Fruit fly (Drosophila melanogaster) whole organism, embryonic: Measurements from ENCODE around the gene Drgx.
A peak's percentile ranks its signal among the peaks of the same experiment; 100 is the strongest.

Experiments used
- Atf-2 ChIP-seq: fragments of 200-800 bp; sonication (Bioruptor generic); optimal IDR thresholded peaks from 2 replicates; lab custom pipeline; 2016; ENCODE audit warnings: missing biosample characterization, missing genetic modification characterization
- BEAF-32 ChIP-seq: fragments of 200-800 bp; sonication (Bioruptor generic); optimal IDR thresholded peaks from 3 replicates; lab custom pipeline; 2017; ENCODE audit warnings: missing biosample characterization, missing genetic modification characterization, mild to moderate bottlenecking, moderate library complexity, missing genetic modification reagents
- Bgb ChIP-seq: fragments of 200-800 bp; sonication (Bioruptor generic); IDR thresholded peaks from 2 replicates; pipeline ENCODE4 v1.3.6; 2022; ENCODE audit warnings: missing biosample characterization, missing genetic modification characterization; ENCODE audit not compliant: partially characterized antibody
- CG10209 ChIP-seq: fragments of 200-800 bp; sonication (Bioruptor generic); optimal IDR thresholded peaks from 3 replicates; lab custom pipeline; 2017; ENCODE audit warnings: missing biosample characterization, mild to moderate bottlenecking, missing genetic modification characterization, missing genetic modification reagents
- CG10274 ChIP-seq: fragments of 200-800 bp; sonication (Bioruptor generic); optimal IDR thresholded peaks from 3 replicates; lab custom pipeline; 2017; ENCODE audit warnings: missing biosample characterization, mild to moderate bottlenecking, missing genetic modification characterization
- CG11696 ChIP-seq: fragments of 200-800 bp; sonication (Bioruptor generic); IDR thresholded peaks from 2 replicates; pipeline ENCODE4 v1.3.6; 2022; ENCODE audit warnings: missing biosample characterization, missing genetic modification characterization
- CG11723 ChIP-seq: fragments of 200-800 bp; sonication (Bioruptor generic); optimal IDR thresholded peaks from 2 replicates; lab custom pipeline; 2017; ENCODE audit warnings: missing biosample characterization, mild to moderate bottlenecking, missing genetic modification characterization
- CG12104 ChIP-seq: fragments of 200-800 bp; sonication (Bioruptor generic); optimal IDR thresholded peaks from 3 replicates; lab custom pipeline; 2016; ENCODE audit warnings: missing biosample characterization, missing genetic modification characterization
- CG16815 ChIP-seq: fragments of 200-800 bp; sonication (Bioruptor generic); optimal IDR thresholded peaks from 3 replicates; lab custom pipeline; 2017; ENCODE audit warnings: missing biosample characterization, mild to moderate bottlenecking, missing genetic modification characterization
- CG1792 ChIP-seq: fragments of 200-800 bp; sonication (Bioruptor generic); optimal IDR thresholded peaks from 2 replicates; lab custom pipeline; 2016; ENCODE audit warnings: missing biosample characterization, missing genetic modification characterization
- CG18262 ChIP-seq: fragments of 200-800 bp; optimal IDR thresholded peaks from 3 replicates; lab custom pipeline; 2019; ENCODE audit warnings: missing biosample characterization, mild to moderate bottlenecking, missing genetic modification characterization, moderate library complexity
- CG2678 ChIP-seq: fragments of 200-800 bp; sonication (Bioruptor generic); optimal IDR thresholded peaks from 3 replicates; lab custom pipeline; 2019; ENCODE audit warnings: missing biosample characterization, mild to moderate bottlenecking, missing genetic modification characterization, moderate library complexity
- CG32767 ChIP-seq: fragments of 200-800 bp; sonication (Bioruptor generic); IDR thresholded peaks from 2 replicates; pipeline ENCODE4 v1.3.6; 2022; ENCODE audit warnings: missing biosample characterization, missing genetic modification characterization
- CG33557 ChIP-seq: fragments of 200-800 bp; sonication (Bioruptor generic); optimal IDR thresholded peaks from 2 replicates; lab custom pipeline; 2019; ENCODE audit warnings: missing biosample characterization, mild to moderate bottlenecking, missing genetic modification characterization, moderate library complexity
- CG4424 ChIP-seq: fragments of 200-800 bp; sonication (Bioruptor generic); optimal IDR thresholded peaks from 3 replicates; lab custom pipeline; 2016; ENCODE audit warnings: missing biosample characterization, missing genetic modification characterization
- CG4617 ChIP-seq: fragments of 200-800 bp; sonication (Bioruptor generic); optimal IDR thresholded peaks from 3 replicates; lab custom pipeline; 2016; ENCODE audit warnings: missing biosample characterization, missing genetic modification characterization, borderline replicate concordance
- CG6765 ChIP-seq: fragments of 200-800 bp; sonication (Bioruptor generic); optimal IDR thresholded peaks from 3 replicates; lab custom pipeline; 2017; ENCODE audit warnings: missing biosample characterization, mild to moderate bottlenecking, missing genetic modification characterization
- Camta ChIP-seq: fragments of 200-800 bp; sonication (Bioruptor generic); optimal IDR thresholded peaks from 2 replicates; lab custom pipeline; 2016; ENCODE audit warnings: missing biosample characterization, missing genetic modification characterization
- CrebB ChIP-seq: fragments of 200-800 bp; sonication (Bioruptor generic); optimal IDR thresholded peaks from 3 replicates; lab custom pipeline; 2018; ENCODE audit warnings: missing biosample characterization, mild to moderate bottlenecking, missing genetic modification characterization
- Eip74EF ChIP-seq, 2 experiments: fragments of 200-800 bp in 1 of 2; fragments of >200 bp in 1 of 2; sonication (Bioruptor generic) in 1 of 2; optimal IDR thresholded peaks; 2 replicates each; lab custom pipeline; 2017 to 2019; ENCODE audit warnings: missing biosample characterization in 2 of 2, missing genetic modification characterization in 2 of 2, mild to moderate bottlenecking in 1 of 2, moderate library complexity in 1 of 2
- Ets97D ChIP-seq: fragments of 200-800 bp; sonication (Bioruptor generic); optimal IDR thresholded peaks from 3 replicates; lab custom pipeline; 2016; ENCODE audit warnings: missing biosample characterization, missing genetic modification characterization
- Hey ChIP-seq: fragments of 200-800 bp; sonication (Bioruptor generic); optimal IDR thresholded peaks from 3 replicates; lab custom pipeline; 2018; ENCODE audit warnings: missing biosample characterization, mild to moderate bottlenecking, missing genetic modification characterization
- Hr51 ChIP-seq, 2 experiments: fragments of 200-800 bp; sonication (Bioruptor generic); optimal IDR thresholded peaks; 2 replicates in 1 of 2; 3 replicates in 1 of 2; lab custom pipeline; 2016 to 2018; ENCODE audit warnings: missing biosample characterization in 2 of 2, missing genetic modification characterization in 2 of 2, mild to moderate bottlenecking in 1 of 2, moderate library complexity in 1 of 2
- Max ChIP-seq: fragments of 200-800 bp; sonication (Bioruptor generic); optimal IDR thresholded peaks from 2 replicates; lab custom pipeline; 2016; ENCODE audit warnings: missing biosample characterization, mild to moderate bottlenecking, missing genetic modification characterization
- Meics ChIP-seq: fragments of 200-800 bp; sonication (Bioruptor generic); optimal IDR thresholded peaks from 2 replicates; lab custom pipeline; 2017; ENCODE audit warnings: missing biosample characterization, mild to moderate bottlenecking, missing genetic modification characterization
- NC2α ChIP-seq: fragments of 200-800 bp; sonication (Bioruptor generic); optimal IDR thresholded peaks from 2 replicates; lab custom pipeline; 2016; ENCODE audit warnings: missing biosample characterization, missing genetic modification characterization
- NC2β ChIP-seq: fragments of 200-800 bp; sonication (Bioruptor generic); optimal IDR thresholded peaks from 2 replicates; lab custom pipeline; 2016; ENCODE audit warnings: missing biosample characterization, missing genetic modification characterization
- NfI ChIP-seq: fragments of 200-800 bp; sonication (Bioruptor generic); optimal IDR thresholded peaks from 3 replicates; lab custom pipeline; 2018; ENCODE audit warnings: missing biosample characterization, mild to moderate bottlenecking, missing genetic modification characterization, moderate library complexity
- Poxn ChIP-seq: fragments of 200-800 bp; sonication (Bioruptor generic); IDR thresholded peaks from 2 replicates; pipeline ENCODE4 v1.3.6; 2022; ENCODE audit warnings: missing biosample characterization, missing genetic modification characterization
- Tbp ChIP-seq: fragments of >200 bp; optimal IDR thresholded peaks from 2 replicates; lab custom pipeline; 2018; ENCODE audit warnings: missing biosample characterization, missing genetic modification characterization
- ap ChIP-seq: fragments of 200-800 bp; sonication (Bioruptor generic); IDR thresholded peaks from 2 replicates; pipeline ENCODE4 v1.3.6; 2022; ENCODE audit warnings: missing biosample characterization, missing genetic modification characterization
- br ChIP-seq: fragments of >200 bp; optimal IDR thresholded peaks from 2 replicates; lab custom pipeline; 2017
- cato ChIP-seq: fragments of 200-800 bp; sonication (Bioruptor generic); optimal IDR thresholded peaks from 2 replicates; lab custom pipeline; 2016; ENCODE audit warnings: missing biosample characterization, missing genetic modification characterization, borderline replicate concordance
- chinmo ChIP-seq: fragments of 200-800 bp; sonication (Bioruptor generic); IDR thresholded peaks from 4 replicates; pipeline ENCODE4 v1.3.6; 2022; ENCODE audit warnings: missing biosample characterization, missing genetic modification characterization; ENCODE audit not compliant: partially characterized antibody
- chm ChIP-seq: fragments of 200-800 bp; sonication (Bioruptor generic); IDR thresholded peaks from 2 replicates; pipeline ENCODE4 v1.3.6; 2022; ENCODE audit warnings: missing biosample characterization, missing genetic modification characterization
- crp ChIP-seq, 2 experiments: fragments of 200-800 bp; sonication (Bioruptor generic); optimal IDR thresholded peaks; 2 replicates in 1 of 2; 3 replicates in 1 of 2; lab custom pipeline; 2017; ENCODE audit warnings: missing biosample characterization in 2 of 2, missing genetic modification characterization in 2 of 2, mild to moderate bottlenecking in 1 of 2, moderate library complexity in 1 of 2
- eve ChIP-seq, 2 experiments: fragments of >200 bp; optimal IDR thresholded peaks; 2 replicates each; lab custom pipeline; 2017; ENCODE audit warnings: missing biosample characterization in 2 of 2, missing genetic modification characterization in 2 of 2
- fd102C ChIP-seq: fragments of 200-800 bp; sonication (Bioruptor generic); optimal IDR thresholded peaks from 2 replicates; lab custom pipeline; 2018; ENCODE audit warnings: missing biosample characterization, mild to moderate bottlenecking, missing genetic modification characterization, moderate library complexity
- gcm2 ChIP-seq: fragments of 200-800 bp; sonication (Bioruptor generic); optimal IDR thresholded peaks from 2 replicates; lab custom pipeline; 2016; ENCODE audit warnings: missing biosample characterization, missing genetic modification characterization
- gem ChIP-seq: fragments of 200-800 bp; sonication (Bioruptor generic); optimal IDR thresholded peaks from 2 replicates; lab custom pipeline; 2019; ENCODE audit warnings: missing biosample characterization, mild to moderate bottlenecking, missing genetic modification characterization, moderate library complexity
- gt ChIP-seq: fragments of 200-800 bp; sonication (Bioruptor generic); IDR thresholded peaks from 2 replicates; pipeline ENCODE4 v1.3.6; 2022; ENCODE audit warnings: missing biosample characterization, missing genetic modification characterization
- hbn ChIP-seq: fragments of 200-800 bp; sonication (Bioruptor generic); IDR thresholded peaks from 2 replicates; pipeline ENCODE4 v1.3.6; 2022; ENCODE audit warnings: missing biosample characterization, missing genetic modification characterization; ENCODE audit not compliant: partially characterized antibody
- odd ChIP-seq: fragments of 200-800 bp; sonication (Bioruptor generic); optimal IDR thresholded peaks from 2 replicates; lab custom pipeline; 2017; ENCODE audit warnings: missing biosample characterization, mild to moderate bottlenecking, missing genetic modification characterization
- pnt ChIP-seq: fragments of 200-800 bp; sonication (Bioruptor generic); optimal IDR thresholded peaks from 3 replicates; lab custom pipeline; 2016; ENCODE audit warnings: missing biosample characterization, missing genetic modification characterization
- sc ChIP-seq, 3 experiments: fragments of >200 bp in 2 of 3; fragments of 200-800 bp in 1 of 3; sonication (Bioruptor generic) in 1 of 3; optimal IDR thresholded peaks; 2 replicates in 2 of 3; 3 replicates in 1 of 3; lab custom pipeline; 2017; ENCODE audit warnings: mild to moderate bottlenecking in 1 of 3, missing biosample characterization in 1 of 3, missing genetic modification characterization in 1 of 3, missing genetic modification reagents in 1 of 3
- sens ChIP-seq: fragments of 200-800 bp; sonication (Bioruptor generic); peaks from one replicate; lab custom pipeline; 2016; ENCODE audit warnings: missing biosample characterization, missing genetic modification characterization
- sens-2 ChIP-seq: fragments of 200-800 bp; sonication (Bioruptor generic); IDR thresholded peaks from 2 replicates; pipeline ENCODE4 v1.3.6; 2022; ENCODE audit warnings: missing biosample characterization, missing genetic modification characterization
- sna ChIP-seq: fragments of 200-800 bp; sonication (Bioruptor generic); IDR thresholded peaks from 2 replicates; pipeline ENCODE4 v1.3.6; 2022; ENCODE audit warnings: missing biosample characterization, missing genetic modification characterization; ENCODE audit not compliant: partially characterized antibody
- zen2 ChIP-seq: fragments of 200-800 bp; sonication (Bioruptor generic); IDR thresholded peaks from 3 replicates; pipeline ENCODE4 v1.3.6; 2022; ENCODE audit warnings: missing biosample characterization, missing genetic modification characterization; ENCODE audit not compliant: partially characterized antibody

The Drgx gene

dm6 chr2L:3737003-3737662 is 74.6 kb downstream of the Drgx start (continued):
- no peak for TF ChIP-seq pnt (GFP tag; lab: Kevin White, UChicago)
- TF ChIP-seq NfI (GFP tag; lab: Kevin White, UChicago) = no peak
- no peak for TF ChIP-seq CG4617
- TF ChIP-seq fd102C (GFP tag; lab: Kevin White, UChicago) = no peak
- TF ChIP-seq cato (GFP tag; lab: Kevin White, UChicago) = no peak
- peak; percentile 42 for TF ChIP-seq sens
- TF ChIP-seq CG2678 (tag; lab: Kevin White, UChicago) = peak; percentile 60
- no peak for TF ChIP-seq Camta (GFP tag; lab: Kevin White, UChicago)
- TF ChIP-seq eve (GFP tag; optimal IDR thresholded peaks at IDR 0.05; lab: Kevin White, UChicago) = no peak
- no peak for TF ChIP-seq BEAF-32 (GFP tag; lab: Kevin White, UChicago)
- peak; percentile 53 for TF ChIP-seq gem (tag; lab: Kevin White, UChicago)
- TF ChIP-seq Ets97D (GFP tag; lab: Kevin White, UChicago) = no peak
- no peak for TF ChIP-seq CG32767 (GFP tag; lab: Robert Waterston, UW)
- TF ChIP-seq chm (GFP tag; lab: Robert Waterston, UW) = no peak
- TF ChIP-seq sna = no peak
- peak; percentile 3 for TF ChIP-seq Meics (GFP tag; lab: Kevin White, UChicago)
- TF ChIP-seq CG18262 = peak; percentile 18
- TF ChIP-seq Max = no peak
- TF ChIP-seq CG10274 = no peak
- TF ChIP-seq Atf-2 (GFP tag; lab: Kevin White, UChicago) = no peak
- TF ChIP-seq CG4424 (GFP tag; lab: Kevin White, UChicago) = no peak
- no peak for TF ChIP-seq CG33557
- no peak for TF ChIP-seq CG10209 (GFP tag; lab: Kevin White, UChicago)
- TF ChIP-seq CG12104 (GFP tag; lab: Kevin White, UChicago) = no peak
- TF ChIP-seq sens-2 = no peak
- TF ChIP-seq NC2β = no peak
- no peak for TF ChIP-seq NC2α (GFP tag; lab: Kevin White, UChicago)
- no peak for TF ChIP-seq odd (GFP tag; lab: Kevin White, UChicago)
- TF ChIP-seq Bgb (GFP tag; lab: Robert Waterston, UW) = no peak
- no peak for TF ChIP-seq gt (GFP tag; lab: Robert Waterston, UW)
- TF ChIP-seq Hr51 (GFP tag; optimal IDR thresholded peaks at IDR 0.05; lab: Kevin White, UChicago) = peak in 1 of 2 experiments; percentile 39
- no peak for TF ChIP-seq CG11723 (GFP tag; lab: Kevin White, UChicago)
- TF ChIP-seq zen2 = no peak
- TF ChIP-seq br (lab: Kevin White, UChicago) = no peak
- peak; percentile 55; the same call in 1 of the 2 replicates for TF ChIP-seq CG11696
- no peak for TF ChIP-seq Hey (tag; lab: Kevin White, UChicago)
- TF ChIP-seq hbn (GFP tag; lab: Robert Waterston, UW) = no peak
- no peak for TF ChIP-seq Poxn (GFP tag; lab: Robert Waterston, UW)
- TF ChIP-seq CG1792 (GFP tag; lab: Kevin White, UChicago) = no peak
- TF ChIP-seq sc (optimal IDR thresholded peaks at IDR 0.05; lab: Kevin White, UChicago) = no peak
- TF ChIP-seq sc (GFP tag; optimal IDR thresholded peaks at IDR 0.05; lab: Kevin White, UChicago) = no peak
- TF ChIP-seq gcm2 (GFP tag; lab: Kevin White, UChicago) = no peak
- TF ChIP-seq chinmo (GFP tag; lab: Robert Waterston, UW) = no peak
- TF ChIP-seq CrebB = no peak
- TF ChIP-seq CG16815 (GFP tag; lab: Kevin White, UChicago) = no peak
- no peak for TF ChIP-seq CG6765 (GFP tag; lab: Kevin White, UChicago)
- no peak for TF ChIP-seq crp (GFP tag; optimal IDR thresholded peaks at IDR 0.05; lab: Kevin White, UChicago)
- no peak for TF ChIP-seq Eip74EF (GFP tag; optimal IDR thresholded peaks at IDR 0.05; lab: Kevin White, UChicago)
- no peak for TF ChIP-seq Tbp
- TF ChIP-seq ap (GFP tag; lab: Robert Waterston, UW) = no peak
